ENCODE assay signal across 5 fruit fly cellular contexts in genomic region chr3L:2494183-2494541, dm6.
TF ChIP-seq lines count a peak whose summit lies in the region.

No protein-coding gene starts in this region.

- peak; percentile 43 for TF ChIP-seq CTCF in whole organism, embryonic (GFP tag; optimal IDR thresholded peaks at IDR 0.05; lab: Kevin White, UChicago)

TF ChIP-seq in whole organism, adult, 20 proteins besides CTCF, POLR2A, EP300 and RAD21 (continues in another document):
- peak; percentile 88 for TF ChIP-seq pad (GFP tag; optimal IDR thresholded peaks at IDR 0.05; lab: Kevin White, UChicago)
- TF ChIP-seq tj (GFP tag; optimal IDR thresholded peaks at IDR 0.05; lab: Kevin White, UChicago), result peak; percentile 78
- peak; percentile 94 for TF ChIP-seq CG5204 (GFP tag; optimal IDR thresholded peaks at IDR 0.05; lab: Kevin White, UChicago)
- peak; percentile 92 for TF ChIP-seq bab1 (GFP tag; optimal IDR thresholded peaks at IDR 0.05; lab: Kevin White, UChicago)
- peak; percentile 93 for TF ChIP-seq toe (GFP tag; optimal IDR thresholded peaks at IDR 0.05; lab: Kevin White, UChicago)
- peak; percentile 99 for TF ChIP-seq CG12768 (GFP tag; optimal IDR thresholded peaks at IDR 0.05; lab: Kevin White, UChicago)
- TF ChIP-seq Hr96 (GFP tag; optimal IDR thresholded peaks at IDR 0.05; lab: Kevin White, UChicago), result peak; percentile 97
- peak; percentile 94 for TF ChIP-seq CG14711 (tag; optimal IDR thresholded peaks at IDR 0.05; lab: Kevin White, UChicago)
- TF ChIP-seq CG33017 (tag; optimal IDR thresholded peaks at IDR 0.05; lab: Kevin White, UChicago), result peak; percentile 96
- TF ChIP-seq CG7045 (GFP tag; optimal IDR thresholded peaks at IDR 0.05; lab: Kevin White, UChicago), result peak; percentile 98
- peak; percentile 94 for TF ChIP-seq cic (GFP tag; optimal IDR thresholded peaks at IDR 0.05; lab: Kevin White, UChicago)
- peak; percentile 96 for TF ChIP-seq CG7101 (tag; optimal IDR thresholded peaks at IDR 0.05; lab: Kevin White, UChicago)
- peak; percentile 81 for TF ChIP-seq CG1620 (GFP tag; optimal IDR thresholded peaks at IDR 0.05; lab: Kevin White, UChicago)
- peak; percentile 98 for TF ChIP-seq CG11617 (GFP tag; optimal IDR thresholded peaks at IDR 0.05; lab: Kevin White, UChicago)
- TF ChIP-seq cnc (optimal IDR thresholded peaks at IDR 0.05; lab: Kevin White, UChicago), result no peak
- TF ChIP-seq Mnt (GFP tag; optimal IDR thresholded peaks at IDR 0.05; lab: Kevin White, UChicago), result peak; percentile 90
- TF ChIP-seq Clk (GFP tag; optimal IDR thresholded peaks at IDR 0.05; lab: Kevin White, UChicago), result peak; percentile 96
- peak; percentile 98 for TF ChIP-seq kay (GFP tag; lab: Kevin White, UChicago; ENCODE audit: borderline replicate concordance)

TF ChIP-seq in whole organism, embryonic, 481 proteins besides CTCF, POLR2A, EP300 and RAD21 (continues in another document):
- TF ChIP-seq H2.0 (GFP tag; IDR thresholded peaks at IDR 0.05; lab: Robert Waterston, UW) (peak; percentile 82), lbe (GFP tag; optimal IDR thresholded peaks at IDR 0.05; lab: Kevin White, UChicago) (peak; percentile 84), CG13123 (GFP tag; optimal IDR thresholded peaks at IDR 0.05; lab: Kevin White, UChicago) (no peak), Neu2 (GFP tag; optimal IDR thresholded peaks at IDR 0.05; lab: Kevin White, UChicago; ENCODE audit: borderline replicate concordance) (peak; percentile 48), CG9215 (GFP tag; IDR thresholded peaks at IDR 0.05; lab: Robert Waterston, UW) (peak; percentile 90), Vsx1 (GFP tag; optimal IDR thresholded peaks at IDR 0.05; lab: Kevin White, UChicago) (peak; percentile 45), Dll (GFP tag; IDR thresholded peaks at IDR 0.05; lab: Robert Waterston, UW; ENCODE audit: partially characterized antibody) (no peak), sens (GFP tag; lab: Kevin White, UChicago) (peak; percentile 96), lov (optimal IDR thresholded peaks at IDR 0.05; lab: Kevin White, UChicago) (no peak), lov (GFP tag; IDR thresholded peaks at IDR 0.05; lab: Robert Waterston, UW) (peak; percentile 58; the same call in 1 of the 3 replicates), CG17912 (GFP tag; optimal IDR thresholded peaks at IDR 0.05; lab: Kevin White, UChicago) (no peak), CG12155 (GFP tag; optimal IDR thresholded peaks at IDR 0.05; lab: Kevin White, UChicago) (peak; percentile 75), dati (GFP tag; IDR thresholded peaks at IDR 0.05; lab: Robert Waterston, UW) (no peak), HLHmδ (GFP tag; optimal IDR thresholded peaks at IDR 0.05; lab: Kevin White, UChicago) (no peak), ranshi (GFP tag; IDR thresholded peaks at IDR 0.05; lab: Robert Waterston, UW) (peak; percentile 91), CG8765 (GFP tag; IDR thresholded peaks at IDR 0.05; lab: Robert Waterston, UW) (peak; percentile 77), Drgx (GFP tag; IDR thresholded peaks at IDR 0.05; lab: Robert Waterston, UW) (peak; percentile 82), E2f1 (GFP tag; IDR thresholded peaks at IDR 0.05; lab: Robert Waterston, UW) (peak; percentile 92), ash1 (GFP tag; optimal IDR thresholded peaks at IDR 0.05; lab: Kevin White, UChicago) (peak; percentile 85)

TF ChIP-seq in whole organism, prepupa, 60 proteins besides CTCF, POLR2A, EP300 and RAD21 (continues in another document):
- peak; percentile 83 for TF ChIP-seq OdsH (GFP tag; optimal IDR thresholded peaks at IDR 0.05; lab: Kevin White, UChicago)
- TF ChIP-seq dac (GFP tag; optimal IDR thresholded peaks at IDR 0.05; lab: Kevin White, UChicago), result peak; percentile 51
- peak; percentile 84 for TF ChIP-seq CG15336 (GFP tag; IDR thresholded peaks at IDR 0.05; lab: Robert Waterston, UW)
- TF ChIP-seq CG3032 (tag; optimal IDR thresholded peaks at IDR 0.05; lab: Kevin White, UChicago), result peak; percentile 71
- peak; percentile 87 for TF ChIP-seq CG11762 (GFP tag; optimal IDR thresholded peaks at IDR 0.05; lab: Kevin White, UChicago; ENCODE audit: insufficient read depth)
- peak; percentile 86 to 93 for TF ChIP-seq ss (GFP tag; optimal IDR thresholded peaks at IDR 0.05; lab: Kevin White, UChicago)
- TF ChIP-seq vri (GFP tag; optimal IDR thresholded peaks at IDR 0.05; lab: Kevin White, UChicago), result peak; percentile 93
- peak; percentile 75 for TF ChIP-seq dsx (GFP tag; optimal IDR thresholded peaks at IDR 0.05; lab: Kevin White, UChicago; ENCODE audit: poor library complexity, severe bottlenecking)
- TF ChIP-seq Eip75B (GFP tag; optimal IDR thresholded peaks at IDR 0.05; lab: Kevin White, UChicago), result peak; percentile 91
- TF ChIP-seq CG10669 (GFP tag; optimal IDR thresholded peaks at IDR 0.05; lab: Kevin White, UChicago), result peak; percentile 91
- TF ChIP-seq svp (GFP tag; lab: Kevin White, UChicago), result peak; percentile 98
- TF ChIP-seq CG8319 (GFP tag; optimal IDR thresholded peaks at IDR 0.05; lab: Kevin White, UChicago), result peak; percentile 70
- peak; percentile 89 for TF ChIP-seq CG34406 (GFP tag; optimal IDR thresholded peaks at IDR 0.05; lab: Kevin White, UChicago)
- peak; percentile 82 for TF ChIP-seq spab (GFP tag; optimal IDR thresholded peaks at IDR 0.05; lab: Kevin White, UChicago)
- peak; percentile 90 for TF ChIP-seq Smox (GFP tag; optimal IDR thresholded peaks at IDR 0.05; lab: Kevin White, UChicago)
- peak; percentile 84 for TF ChIP-seq pdm3 (GFP tag; optimal IDR thresholded peaks at IDR 0.05; lab: Kevin White, UChicago)
- peak; percentile 83 for TF ChIP-seq Gug (GFP tag; IDR thresholded peaks at IDR 0.05; lab: Robert Waterston, UW)
- TF ChIP-seq Hr39 (GFP tag; optimal IDR thresholded peaks at IDR 0.05; lab: Kevin White, UChicago), result peak; percentile 87
- TF ChIP-seq fkh (GFP tag; optimal IDR thresholded peaks at IDR 0.05; lab: Kevin White, UChicago), result peak; percentile 67

TF ChIP-seq in whole organism, pupa, 21 proteins besides CTCF, POLR2A, EP300 and RAD21:
- TF ChIP-seq CG8159 (tag; optimal IDR thresholded peaks at IDR 0.05; lab: Kevin White, UChicago) (peak; percentile 92), CG12605 (GFP tag; IDR thresholded peaks at IDR 0.05; lab: Robert Waterston, UW) (peak; percentile 81), CG34367 (tag; optimal IDR thresholded peaks at IDR 0.05; lab: Kevin White, UChicago) (peak; percentile 67), gl (tag; optimal IDR thresholded peaks at IDR 0.05; lab: Kevin White, UChicago) (peak; percentile 90), CG4496 (GFP tag; IDR thresholded peaks at IDR 0.05; lab: Robert Waterston, UW) (peak; percentile 92), Ets98B (GFP tag; IDR thresholded peaks at IDR 0.05; lab: Robert Waterston, UW) (peak; percentile 86), CG14655 (GFP tag; optimal IDR thresholded peaks at IDR 0.05; lab: Kevin White, UChicago) (peak; percentile 87), D1 (tag; optimal IDR thresholded peaks at IDR 0.05; lab: Kevin White, UChicago) (no peak), fd96Ca (GFP tag; IDR thresholded peaks at IDR 0.05; lab: Robert Waterston, UW) (peak; percentile 80), CG32121 (GFP tag; IDR thresholded peaks at IDR 0.05; lab: Robert Waterston, UW) (peak; percentile 85), CG8301 (tag; optimal IDR thresholded peaks at IDR 0.05; lab: Kevin White, UChicago) (peak; percentile 87), CG10348 (GFP tag; IDR thresholded peaks at IDR 0.05; lab: Robert Waterston, UW) (peak; percentile 27; the same call in 1 of the 2 replicates), CG13204 (GFP tag; optimal IDR thresholded peaks at IDR 0.05; lab: Kevin White, UChicago) (peak; percentile 59), Snoo (tag; optimal IDR thresholded peaks at IDR 0.05; lab: Kevin White, UChicago) (peak; percentile 94), rn (GFP tag; IDR thresholded peaks at IDR 0.05; lab: Robert Waterston, UW) (peak; percentile 65), EcR (GFP tag; optimal IDR thresholded peaks at IDR 0.05; lab: Kevin White, UChicago) (peak; percentile 2), CG17806 (tag; optimal IDR thresholded peaks at IDR 0.05; lab: Kevin White, UChicago) (peak; percentile 85), Pif1B (GFP tag; optimal IDR thresholded peaks at IDR 0.05; lab: Kevin White, UChicago) (peak; percentile 89), CG15710 (tag; optimal IDR thresholded peaks at IDR 0.05; lab: Kevin White, UChicago) (peak; percentile 82), Pif1A (GFP tag; optimal IDR thresholded peaks at IDR 0.05; lab: Kevin White, UChicago) (peak; percentile 93), CG9948 (tag; optimal IDR thresholded peaks at IDR 0.05; lab: Kevin White, UChicago) (peak; percentile 80)

TF ChIP-seq in whole organism, wandering third instar larva, 38 proteins besides CTCF, POLR2A, EP300 and RAD21 (continues in another document):
- no peak for TF ChIP-seq N (GFP tag; optimal IDR thresholded peaks at IDR 0.05; lab: Kevin White, UChicago)
- peak; percentile 91 for TF ChIP-seq Jra (GFP tag; optimal IDR thresholded peaks at IDR 0.05; lab: Kevin White, UChicago)
- peak; percentile 89 for TF ChIP-seq psq (GFP tag; optimal IDR thresholded peaks at IDR 0.05; lab: Kevin White, UChicago)
- no peak for TF ChIP-seq Vsx2 (GFP tag; optimal IDR thresholded peaks at IDR 0.05; lab: Kevin White, UChicago; ENCODE audit: partially characterized antibody)
- peak; percentile 50 for TF ChIP-seq Mio (GFP tag; optimal IDR thresholded peaks at IDR 0.05; lab: Kevin White, UChicago)
- TF ChIP-seq Myc (optimal IDR thresholded peaks at IDR 0.05; lab: Kevin White, UChicago), result no peak
- TF ChIP-seq jim (GFP tag; optimal IDR thresholded peaks at IDR 0.05; lab: Kevin White, UChicago), result no peak
- no peak for TF ChIP-seq Dif (GFP tag; optimal IDR thresholded peaks at IDR 0.05; lab: Kevin White, UChicago; ENCODE audit: partially characterized antibody)
- TF ChIP-seq woc (GFP tag; optimal IDR thresholded peaks at IDR 0.05; lab: Kevin White, UChicago), result peak; percentile 81
- TF ChIP-seq pan (optimal IDR thresholded peaks at IDR 0.05; lab: Kevin White, UChicago), result no peak
- TF ChIP-seq Abd-B (GFP tag; optimal IDR thresholded peaks at IDR 0.05; lab: Kevin White, UChicago), result no peak
- peak; percentile 98 for TF ChIP-seq fru (GFP tag; optimal IDR thresholded peaks at IDR 0.05; lab: Kevin White, UChicago)
- TF ChIP-seq Hnf4 (GFP tag; optimal IDR thresholded peaks at IDR 0.05; lab: Kevin White, UChicago), result peak; percentile 93
- TF ChIP-seq br (GFP tag; optimal IDR thresholded peaks at IDR 0.05; lab: Kevin White, UChicago), result peak; percentile 96
- no peak for TF ChIP-seq tai (GFP tag; optimal IDR thresholded peaks at IDR 0.05; lab: Kevin White, UChicago)
- TF ChIP-seq HLH106 (tag; optimal IDR thresholded peaks at IDR 0.05; lab: Kevin White, UChicago), result peak; percentile 93
- peak; percentile 91 for TF ChIP-seq Sp1 (GFP tag; optimal IDR thresholded peaks at IDR 0.05; lab: Kevin White, UChicago)
- TF ChIP-seq sv (GFP tag; optimal IDR thresholded peaks at IDR 0.05; lab: Kevin White, UChicago), result peak; percentile 57
- peak; percentile 71 for TF ChIP-seq Rel (GFP tag; optimal IDR thresholded peaks at IDR 0.05; lab: Kevin White, UChicago)
- TF ChIP-seq Rel (tag; optimal IDR thresholded peaks at IDR 0.05; lab: Kevin White, UChicago), result peak; percentile 64
- TF ChIP-seq lola (GFP tag; optimal IDR thresholded peaks at IDR 0.05; lab: Kevin White, UChicago), result no peak
- peak; percentile 91 for TF ChIP-seq CrebA (GFP tag; optimal IDR thresholded peaks at IDR 0.05; lab: Kevin White, UChicago; ENCODE audit: borderline replicate concordance)
- TF ChIP-seq dl (GFP tag; optimal IDR thresholded peaks at IDR 0.05; lab: Kevin White, UChicago; ENCODE audit: insufficient read depth in 1 of 2, partially characterized antibody in 2 of 2), result no peak
